Worm (Caenorhabditis elegans) whole organism, L4/young adult: Measurements from ENCODE around the gene T22B2.1.

ENCODE experiments used
- dao-5 ChIP-seq: sonication (generic microtip); optimal IDR thresholded peaks from 2 replicates; lab custom pipeline; 2016; ENCODE audit warnings: missing genotype, missing genetic modification characterization, moderate library complexity, missing compliant biosample characterization
- him-1 ChIP-seq: sonication (generic microtip); optimal IDR thresholded peaks from 2 replicates; lab custom pipeline; 2016; ENCODE audit warnings: missing genotype, missing genetic modification reagents, missing genetic modification characterization, missing compliant biosample characterization

ce11 chrX:3931350-3931749 lies 5.5 kb downstream of the T22B2.1 start, which contains the start of gene adt-3:
- TF ChIP-seq dao-5 (tag; lab: Kevin White, UChicago), result no peak
- TF ChIP-seq him-1 (tag; lab: Kevin White, UChicago), result no peak
